Comparison of ENCODE assay signal across 1 fruit fly cellular context in the genomic region with DNA sequence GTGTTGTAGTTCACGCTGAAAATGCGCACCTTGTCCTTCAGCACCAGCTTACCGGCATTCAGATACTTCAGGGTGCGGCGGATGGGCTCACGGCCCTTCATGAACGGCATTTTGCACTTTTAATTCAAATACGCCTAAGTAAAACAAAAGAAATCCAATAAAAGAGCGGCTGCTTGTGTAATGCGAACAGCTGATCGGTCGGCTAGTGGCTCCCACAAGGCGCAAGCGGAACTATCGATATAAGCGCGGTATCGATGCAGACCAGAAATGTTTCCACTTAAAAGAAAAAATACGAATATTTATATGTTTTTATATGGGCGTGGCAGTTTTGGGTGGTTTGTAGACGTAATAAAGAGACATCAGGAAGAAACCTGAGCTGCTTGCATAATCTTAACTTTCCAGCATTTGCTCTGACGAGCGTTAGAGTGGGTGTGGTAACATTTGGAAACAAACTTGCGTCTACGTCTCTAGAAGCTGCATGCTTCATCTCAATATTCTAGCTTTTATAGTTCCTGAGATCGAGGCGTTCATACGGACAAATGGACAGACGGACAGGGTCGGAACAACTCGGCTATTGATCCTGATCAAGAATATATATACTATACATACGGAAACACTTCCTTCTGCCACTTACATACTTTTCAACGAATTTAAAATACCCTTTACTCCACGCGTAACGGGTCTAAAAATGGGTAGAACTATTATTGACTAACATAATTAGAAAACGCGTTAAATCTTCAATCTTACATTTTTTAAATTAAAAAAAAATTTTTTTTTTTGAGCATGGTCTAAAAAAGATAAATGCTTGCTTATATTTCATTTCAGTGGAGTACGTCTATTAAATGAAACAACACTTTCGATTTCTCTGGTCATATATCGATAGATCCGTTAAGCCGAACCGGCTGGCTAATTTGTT.
TF ChIP-seq lines count a peak whose summit lies in the region.

A gene (minus strand): TSS at position 199 of the 916 bp plus-strand sequence.
A gene (plus strand): TSS at position 894 of the 916 bp plus-strand sequence.

TF ChIP-seq in whole organism, embryonic, 481 proteins besides CTCF, POLR2A, EP300 and RAD21 (continued from another document):
- TF ChIP-seq Taf1 (GFP tag; IDR thresholded peaks at IDR 0.05; lab: Robert Waterston, UW) (no peak), gcm (GFP tag; optimal IDR thresholded peaks at IDR 0.05; lab: Kevin White, UChicago) (no peak), CG10209 (GFP tag; optimal IDR thresholded peaks at IDR 0.05; lab: Kevin White, UChicago) (peak; percentile 7), Mad (GFP tag; optimal IDR thresholded peaks at IDR 0.05; lab: Kevin White, UChicago) (no peak)
